Comparison of ENCODE assay signal across 4 worm cellular contexts in the genomic region with DNA sequence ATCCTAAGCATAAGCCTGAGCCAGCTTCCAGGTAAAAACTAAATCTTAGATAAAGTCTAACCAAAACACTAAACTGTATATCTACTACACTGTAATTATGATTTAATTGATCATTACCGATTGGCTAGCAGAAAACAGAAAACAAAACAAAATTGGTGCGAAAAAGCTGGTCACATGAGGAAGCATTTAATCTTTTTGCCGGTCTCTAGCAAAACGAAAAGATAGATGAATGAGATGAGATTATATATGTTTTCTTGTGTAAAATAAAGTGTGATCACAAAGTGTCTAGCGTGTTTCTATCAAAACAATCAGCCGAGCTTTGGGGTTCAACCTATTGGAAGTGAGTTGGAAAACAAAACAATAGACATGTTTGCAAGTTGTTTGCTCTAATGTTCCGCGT.
TF ChIP-seq lines count a peak whose summit lies in the region.

No protein-coding gene starts in this region.

TF ChIP-seq in whole organism, L1 larva, 84 proteins besides CTCF, POLR2A, EP300 and RAD21:
- TF ChIP-seq dsc-1 (tag; optimal IDR thresholded peaks at IDR 0.05; lab: Kevin White, UChicago), result peak; percentile 62
- TF ChIP-seq nhr-20 (tag; optimal IDR thresholded peaks at IDR 0.05; lab: Kevin White, UChicago), result peak; percentile 11
- peak; percentile 2 for TF ChIP-seq nhr-71 (tag; optimal IDR thresholded peaks at IDR 0.05; lab: Kevin White, UChicago)
- no peak for TF ChIP-seq zip-4 (GFP tag; optimal IDR thresholded peaks at IDR 0.05; lab: Kevin White, UChicago)
- no peak for TF ChIP-seq sup-37 (GFP tag; optimal IDR thresholded peaks at IDR 0.05; lab: Kevin White, UChicago)
- no peak for TF ChIP-seq unc-86 (tag; optimal IDR thresholded peaks at IDR 0.05; lab: Kevin White, UChicago)
- peak; percentile 40 for TF ChIP-seq lin-14 (GFP tag; optimal IDR thresholded peaks at IDR 0.05; lab: Kevin White, UChicago)
- no peak for TF ChIP-seq lin-39 (tag; optimal IDR thresholded peaks at IDR 0.05; lab: Kevin White, UChicago)
- no peak for TF ChIP-seq hlh-4 (tag; optimal IDR thresholded peaks at IDR 0.05; lab: Kevin White, UChicago)

TF ChIP-seq in whole organism, L2 larva, 48 proteins besides CTCF, POLR2A, EP300 and RAD21:
- TF ChIP-seq sma-9 (GFP tag; optimal IDR thresholded peaks at IDR 0.05; lab: Kevin White, UChicago) (peak; percentile 16), sma-9 (tag; optimal IDR thresholded peaks at IDR 0.05; lab: Kevin White, UChicago) (no peak), ZK546.5 (tag; optimal IDR thresholded peaks at IDR 0.05; lab: Kevin White, UChicago) (no peak), ztf-11 (tag; optimal IDR thresholded peaks at IDR 0.05; lab: Kevin White, UChicago) (no peak), nhr-21 (tag; optimal IDR thresholded peaks at IDR 0.05; lab: Kevin White, UChicago) (no peak), ztf-1 (GFP tag; conservative IDR thresholded peaks at IDR 0.05; lab: Robert Waterston, UW) (no peak), lsy-2 (tag; optimal IDR thresholded peaks at IDR 0.05; lab: Kevin White, UChicago) (peak in 1 of 2 experiments; percentile 16), skn-1 (tag; optimal IDR thresholded peaks at IDR 0.05; lab: Kevin White, UChicago) (no peak), unc-55 (GFP tag; optimal IDR thresholded peaks at IDR 0.05; lab: Kevin White, UChicago) (peak; percentile 26)

TF ChIP-seq in whole organism, L3 larva, 47 proteins besides CTCF, POLR2A, EP300 and RAD21:
- TF ChIP-seq nhr-77 (tag; optimal IDR thresholded peaks at IDR 0.05; lab: Kevin White, UChicago), result no peak
- peak; percentile 30 for TF ChIP-seq lin-39 (tag; optimal IDR thresholded peaks at IDR 0.05; lab: Kevin White, UChicago)
- TF ChIP-seq elt-1 (tag; optimal IDR thresholded peaks at IDR 0.05; lab: Kevin White, UChicago), result peak; percentile 87
- no peak for TF ChIP-seq nhr-67 (tag; optimal IDR thresholded peaks at IDR 0.05; lab: Kevin White, UChicago)

TF ChIP-seq in whole organism, L4 larva, 104 proteins besides CTCF, POLR2A, EP300 and RAD21:
- no peak for TF ChIP-seq dmd-6 (GFP tag; IDR thresholded peaks at IDR 0.05; lab: Robert Waterston, UW)
- peak; percentile 54 for TF ChIP-seq hlh-30 (tag; optimal IDR thresholded peaks at IDR 0.05; lab: Kevin White, UChicago; ENCODE audit: insufficient read depth)
- peak in 1 of 2 experiments; percentile 20 for TF ChIP-seq daf-16 (GFP tag; optimal IDR thresholded peaks at IDR 0.05; lab: Kevin White, UChicago)
- TF ChIP-seq daf-16 (tag; optimal IDR thresholded peaks at IDR 0.05; lab: Kevin White, UChicago), result no peak
